Fruit fly (Drosophila melanogaster) whole organism, adult: ENCODE data around the gene Or63a.

Experiments used
- CG5204 ChIP-seq: fragments of 200-800 bp; sonication (Bioruptor generic); optimal IDR thresholded peaks from 2 replicates; lab custom pipeline; 2016; ENCODE audit warnings: missing biosample characterization, missing genetic modification characterization
- CG7045 ChIP-seq: fragments of 200-800 bp; sonication (Bioruptor generic); optimal IDR thresholded peaks from 2 replicates; lab custom pipeline; 2017; ENCODE audit warnings: missing biosample characterization, mild to moderate bottlenecking, missing genetic modification characterization
- CG7101 ChIP-seq: fragments of 200-800 bp; sonication (Bioruptor generic); optimal IDR thresholded peaks from 2 replicates; lab custom pipeline; 2018; ENCODE audit warnings: missing biosample characterization, mild to moderate bottlenecking, missing genetic modification characterization, moderate library complexity
- Crg-1 ChIP-seq: fragments of 200-800 bp; sonication (Bioruptor generic); optimal IDR thresholded peaks from 2 replicates; lab custom pipeline; 2016; ENCODE audit warnings: missing biosample characterization, missing genetic modification characterization
- cnc ChIP-seq, 2 experiments: fragments of >200 bp; optimal IDR thresholded peaks; 2 replicates each; lab custom pipeline; 2017
- kay ChIP-seq: fragments of 200-800 bp; sonication (Bioruptor generic); peaks from one replicate; lab custom pipeline; 2016; ENCODE audit warnings: missing biosample characterization, missing genetic modification characterization, borderline replicate concordance

DNA sequence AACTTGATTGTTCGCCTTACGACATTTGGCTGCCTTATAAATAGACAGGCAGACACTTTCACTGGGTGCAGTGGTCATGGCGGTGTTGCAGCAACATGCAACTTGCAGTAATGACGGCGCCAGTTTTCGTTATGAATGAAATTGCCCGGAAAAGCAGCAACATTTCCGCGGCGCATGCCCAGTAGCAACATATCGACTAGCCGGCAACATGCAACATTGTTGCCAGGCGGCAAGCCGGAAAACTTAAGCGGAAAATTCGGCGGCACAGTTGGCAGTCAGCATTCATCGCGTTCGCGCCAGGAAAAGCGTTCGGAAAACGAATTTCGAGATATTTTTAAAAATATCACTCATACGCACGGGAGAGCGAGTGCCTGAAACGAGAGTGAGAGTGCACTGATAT lies 40.1 kb downstream of the Or63a start, which contains the start of gene FMRFaR:
- no peak for TF ChIP-seq Crg-1 (GFP tag; lab: Kevin White, UChicago)
- TF ChIP-seq CG7101 (tag; lab: Kevin White, UChicago) = no peak
- TF ChIP-seq CG7045 (GFP tag; lab: Kevin White, UChicago) = no peak
- TF ChIP-seq CG5204 (GFP tag; lab: Kevin White, UChicago) = no peak
- TF ChIP-seq cnc (optimal IDR thresholded peaks at IDR 0.05; lab: Kevin White, UChicago) = no peak
- no peak for TF ChIP-seq kay (GFP tag; lab: Kevin White, UChicago)
